Fruit fly (Drosophila melanogaster): Measurements from ENCODE around the gene CG3842.

Gene CG3842

dm6 chrX:6295129-6295539 is 42.4 kb upstream of the CG3842 start, which contains the start of the genes CG15891 and CG3815 (continued):
- TF ChIP-seq HmgZ (tag; optimal IDR thresholded peaks at IDR 0.05) (peak; percentile 84), CG9437 (GFP tag; optimal IDR thresholded peaks at IDR 0.05) (peak; percentile 80), TFAM (GFP tag; optimal IDR thresholded peaks at IDR 0.05) (no peak), gcm (GFP tag; optimal IDR thresholded peaks at IDR 0.05) (peak; percentile 3), Rfx (GFP tag; IDR thresholded peaks at IDR 0.05) (peak; percentile 76), CG15601 (tag; optimal IDR thresholded peaks at IDR 0.05) (no peak), h (optimal IDR thresholded peaks at IDR 0.05) (no peak), CG6765 (GFP tag; optimal IDR thresholded peaks at IDR 0.05) (no peak), sd (tag; optimal IDR thresholded peaks at IDR 0.05) (no peak), CG12744 (GFP tag; optimal IDR thresholded peaks at IDR 0.05) (no peak), CG6791 (GFP tag; IDR thresholded peaks at IDR 0.05; ENCODE audit: partially characterized antibody) (0 out of 3 replicates have a peak, but pooled peaks have one; percentile 39), Abd-B (GFP tag; optimal IDR thresholded peaks at IDR 0.05) (peak; percentile 54), CG8924 (tag; optimal IDR thresholded peaks at IDR 0.05) (peak; percentile 55), CG34422 (GFP tag; IDR thresholded peaks at IDR 0.05) (peak; percentile 61; the same call in 2 of the 3 replicates), dmrt99B (tag; optimal IDR thresholded peaks at IDR 0.05) (no peak), CG7963 (GFP tag; IDR thresholded peaks at IDR 0.05; ENCODE audit: partially characterized antibody) (no peak), GATAe (GFP tag; conservative IDR thresholded peaks at IDR 0.05) (0 out of 2 replicates have a peak, but pooled peaks have one; percentile 25), Fer1 (GFP tag; optimal IDR thresholded peaks at IDR 0.05) (peak; percentile 67), CG10462 (GFP tag; optimal IDR thresholded peaks at IDR 0.05) (no peak), CG43689 (GFP tag; IDR thresholded peaks at IDR 0.05) (no peak), lbe (GFP tag; optimal IDR thresholded peaks at IDR 0.05) (no peak), nerfin-2 (GFP tag; IDR thresholded peaks at IDR 0.05; ENCODE audit: partially characterized antibody) (peak; percentile 54), CG15073 (GFP tag; optimal IDR thresholded peaks at IDR 0.05) (no peak), CG10366 (GFP tag; IDR thresholded peaks at IDR 0.05) (peak; percentile 43; the same call in 1 of the 2 replicates), CG7556 (GFP tag; optimal IDR thresholded peaks at IDR 0.05) (peak; percentile 42), Mes4 (GFP tag; optimal IDR thresholded peaks at IDR 0.05) (no peak), luna (GFP tag; optimal IDR thresholded peaks at IDR 0.05) (no peak), CG13624 (GFP tag; optimal IDR thresholded peaks at IDR 0.05) (peak; percentile 88), CG3838 (GFP tag; optimal IDR thresholded peaks at IDR 0.05) (no peak), Stat92E (GFP tag; optimal IDR thresholded peaks at IDR 0.05) (no peak), CG15011 (GFP tag; optimal IDR thresholded peaks at IDR 0.05) (no peak), seq (GFP tag; IDR thresholded peaks at IDR 0.05) (no peak), peb (GFP tag; IDR thresholded peaks at IDR 0.05) (no peak), CG4424 (GFP tag; optimal IDR thresholded peaks at IDR 0.05) (peak; percentile 7), CG2712 (tag; optimal IDR thresholded peaks at IDR 0.05) (peak; percentile 67), CG11085 (GFP tag; IDR thresholded peaks at IDR 0.05) (peak; percentile 30; the same call in 1 of the 2 replicates), lola (GFP tag; optimal IDR thresholded peaks at IDR 0.05) (peak in 1 of 3 experiments; percentile 56), CG11456 (GFP tag; IDR thresholded peaks at IDR 0.05) (peak; percentile 39; the same call in 1 of the 3 replicates), CG30431 (GFP tag; optimal IDR thresholded peaks at IDR 0.05) (peak; percentile 38), CG4820 (GFP tag; optimal IDR thresholded peaks at IDR 0.05) (peak; percentile 10), CG11696 (GFP tag; IDR thresholded peaks at IDR 0.05) (no peak), vnd (GFP tag; IDR thresholded peaks at IDR 0.05; ENCODE audit: partially characterized antibody) (no peak), ATbp (GFP tag; optimal IDR thresholded peaks at IDR 0.05) (no peak), bab2 (GFP tag; optimal IDR thresholded peaks at IDR 0.05) (peak; percentile 55), Ssrp (tag; optimal IDR thresholded peaks at IDR 0.05) (peak; percentile 5), Side (GFP tag; optimal IDR thresholded peaks at IDR 0.05) (peak; percentile 26), Hr51 (GFP tag; optimal IDR thresholded peaks at IDR 0.05) (no peak), CG10274 (GFP tag; optimal IDR thresholded peaks at IDR 0.05) (no peak), CG2116 (GFP tag; optimal IDR thresholded peaks at IDR 0.05) (peak; percentile 64), tna (GFP tag; IDR thresholded peaks at IDR 0.05; ENCODE audit: partially characterized antibody) (no peak)

Measured in whole organism, embryonic.